Worm (Caenorhabditis elegans): ENCODE measurements around the gene clc-11.

ce11 chrV:16153375-16153774, 13.9 kb upstream of the clc-11 start, which contains the start of gene str-254:
- no peak for TF ChIP-seq dao-5 (tag; optimal IDR thresholded peaks at IDR 0.05)
- TF ChIP-seq him-1 (tag; optimal IDR thresholded peaks at IDR 0.05) = no peak
